Fruit fly (Drosophila melanogaster): Measurements from ENCODE around the gene Sbat.

Sbat gene

DNA sequence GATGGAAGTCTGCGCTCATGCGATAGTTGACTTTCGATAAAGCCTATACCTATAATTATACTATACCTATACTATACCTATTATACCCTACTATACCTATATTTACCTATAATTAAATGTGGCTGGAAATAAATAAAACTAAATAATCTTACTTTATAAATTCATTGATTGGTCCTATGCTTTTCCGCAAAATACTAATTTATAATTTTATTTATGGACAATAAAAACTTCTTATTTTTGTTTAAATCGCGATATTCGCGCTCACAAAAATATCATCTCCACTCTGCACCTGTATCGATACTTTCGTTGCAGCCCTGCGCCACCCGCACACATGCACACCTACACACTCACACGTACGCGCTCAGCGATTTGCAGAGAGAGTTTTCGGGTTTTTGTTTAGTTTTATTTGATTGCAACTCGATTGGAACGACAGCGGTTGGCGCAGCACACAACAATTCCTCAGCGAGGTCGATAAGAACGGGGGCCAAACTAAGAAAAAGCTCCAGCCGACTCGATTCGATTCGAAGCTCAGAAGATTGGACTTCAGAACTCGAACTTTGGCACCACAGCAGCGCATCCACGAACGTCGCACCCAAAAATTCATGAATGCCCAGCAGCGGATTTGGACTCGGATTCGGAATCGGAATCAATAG is 3.5 kb upstream of the Sbat start, which contains the start of gene CG8814 (continued):
- peak; percentile 56; the same call in 1 of the 2 replicates for TF ChIP-seq Atf6 (GFP tag; IDR thresholded peaks at IDR 0.05)
- peak; percentile 46; the same call in 1 of the 2 replicates for TF ChIP-seq CG8765 (GFP tag; IDR thresholded peaks at IDR 0.05)
- peak; percentile 92 for TF ChIP-seq lilli (GFP tag; optimal IDR thresholded peaks at IDR 0.05)
- TF ChIP-seq tll (GFP tag; optimal IDR thresholded peaks at IDR 0.05), result peak; percentile 96 to 98
- 0 out of 2 replicates have a peak, but pooled peaks have one; percentile 3 for TF ChIP-seq wdn (GFP tag; IDR thresholded peaks at IDR 0.05)
- peak; percentile 76 for TF ChIP-seq CG13424 (tag; optimal IDR thresholded peaks at IDR 0.05)
- 0 out of 2 replicates have a peak, but pooled peaks have one; percentile 14 for TF ChIP-seq CG42726 (GFP tag; IDR thresholded peaks at IDR 0.05; ENCODE audit: partially characterized antibody)
- TF ChIP-seq CG2202 (tag; optimal IDR thresholded peaks at IDR 0.05), result no peak
- TF ChIP-seq sr (GFP tag; IDR thresholded peaks at IDR 0.05), result 0 out of 3 replicates have a peak, but pooled peaks have one; percentile 27
- no peak for TF ChIP-seq CG17568 (GFP tag; optimal IDR thresholded peaks at IDR 0.05)
- peak; percentile 65; the same call in 2 of the 3 replicates for TF ChIP-seq jigr1 (GFP tag; IDR thresholded peaks at IDR 0.05)
- no peak for TF ChIP-seq ato (GFP tag; IDR thresholded peaks at IDR 0.05; ENCODE audit: partially characterized antibody)
- no peak for TF ChIP-seq tup (GFP tag; optimal IDR thresholded peaks at IDR 0.05)
- peak; percentile 76 for TF ChIP-seq vnd (GFP tag; IDR thresholded peaks at IDR 0.05; ENCODE audit: partially characterized antibody)
- peak; percentile 75 for TF ChIP-seq CG12155 (GFP tag; optimal IDR thresholded peaks at IDR 0.05)
- peak in 1 of 3 experiments; percentile 74 for TF ChIP-seq lola (GFP tag; optimal IDR thresholded peaks at IDR 0.05)
- no peak for TF ChIP-seq Atf-2 (GFP tag; optimal IDR thresholded peaks at IDR 0.05)
- TF ChIP-seq Sin3A (optimal IDR thresholded peaks at IDR 0.05), result peak; percentile 76
- TF ChIP-seq CG10979 (tag; optimal IDR thresholded peaks at IDR 0.05), result peak; percentile 46
- no peak for TF ChIP-seq Dad (GFP tag; optimal IDR thresholded peaks at IDR 0.05)
- peak; percentile 4 for TF ChIP-seq Oli (tag; optimal IDR thresholded peaks at IDR 0.05)
- peak; percentile 46 for TF ChIP-seq CG8388 (GFP tag; optimal IDR thresholded peaks at IDR 0.05)
- TF ChIP-seq hth (optimal IDR thresholded peaks at IDR 0.05), result no peak
- no peak for TF ChIP-seq Lpt (GFP tag; optimal IDR thresholded peaks at IDR 0.05)
- TF ChIP-seq en (GFP tag; optimal IDR thresholded peaks at IDR 0.05), result no peak
- TF ChIP-seq CHES-1-like (GFP tag; optimal IDR thresholded peaks at IDR 0.05), result no peak
- no peak for TF ChIP-seq NC2β (GFP tag; optimal IDR thresholded peaks at IDR 0.05)
- TF ChIP-seq zfh1 (GFP tag; IDR thresholded peaks at IDR 0.05), result peak; percentile 64
- TF ChIP-seq Hsf (GFP tag; optimal IDR thresholded peaks at IDR 0.05), result peak; percentile 37
- peak; percentile 31 for TF ChIP-seq YL-1 (GFP tag; optimal IDR thresholded peaks at IDR 0.05)
- no peak for TF ChIP-seq peb (GFP tag; IDR thresholded peaks at IDR 0.05)
- no peak for TF ChIP-seq CG12236 (GFP tag; optimal IDR thresholded peaks at IDR 0.05)
- no peak for TF ChIP-seq CG4282 (GFP tag; optimal IDR thresholded peaks at IDR 0.05)
- no peak for TF ChIP-seq Kr (GFP tag; optimal IDR thresholded peaks at IDR 0.05)
- TF ChIP-seq CG13123 (GFP tag; optimal IDR thresholded peaks at IDR 0.05), result peak; percentile 37
- no peak for TF ChIP-seq Lim3 (GFP tag; IDR thresholded peaks at IDR 0.05)
- peak; percentile 77 for TF ChIP-seq Bgb (GFP tag; IDR thresholded peaks at IDR 0.05; ENCODE audit: partially characterized antibody)
- TF ChIP-seq inv (GFP tag; IDR thresholded peaks at IDR 0.05; ENCODE audit: partially characterized antibody), result peak; percentile 82
- TF ChIP-seq HLH4C (GFP tag; IDR thresholded peaks at IDR 0.05; ENCODE audit: partially characterized antibody), result peak; percentile 66; the same call in 2 of the 3 replicates
- peak; percentile 21; the same call in 1 of the 2 replicates for TF ChIP-seq crol (GFP tag; IDR thresholded peaks at IDR 0.05)
- TF ChIP-seq Sry-δ (GFP tag; optimal IDR thresholded peaks at IDR 0.05), result peak; percentile 80
- peak; percentile 54; the same call in 2 of the 3 replicates for TF ChIP-seq ci (GFP tag; IDR thresholded peaks at IDR 0.05)
- peak; percentile 74 for TF ChIP-seq CG18599 (GFP tag; optimal IDR thresholded peaks at IDR 0.05)
- no peak for TF ChIP-seq CG14965 (GFP tag; optimal IDR thresholded peaks at IDR 0.05; ENCODE audit: borderline replicate concordance)
- peak; percentile 74 for TF ChIP-seq sob (GFP tag; IDR thresholded peaks at IDR 0.05)
- TF ChIP-seq pho (GFP tag; optimal IDR thresholded peaks at IDR 0.05), result peak; percentile 57
- TF ChIP-seq CG6765 (GFP tag; optimal IDR thresholded peaks at IDR 0.05), result no peak
- TF ChIP-seq CG10321 (GFP tag; IDR thresholded peaks at IDR 0.05), result no peak
- no peak for TF ChIP-seq danr (GFP tag; IDR thresholded peaks at IDR 0.05)
